Worm (Caenorhabditis elegans): ENCODE results near the gene C17F4.12.

Gene C17F4.12

DNA sequence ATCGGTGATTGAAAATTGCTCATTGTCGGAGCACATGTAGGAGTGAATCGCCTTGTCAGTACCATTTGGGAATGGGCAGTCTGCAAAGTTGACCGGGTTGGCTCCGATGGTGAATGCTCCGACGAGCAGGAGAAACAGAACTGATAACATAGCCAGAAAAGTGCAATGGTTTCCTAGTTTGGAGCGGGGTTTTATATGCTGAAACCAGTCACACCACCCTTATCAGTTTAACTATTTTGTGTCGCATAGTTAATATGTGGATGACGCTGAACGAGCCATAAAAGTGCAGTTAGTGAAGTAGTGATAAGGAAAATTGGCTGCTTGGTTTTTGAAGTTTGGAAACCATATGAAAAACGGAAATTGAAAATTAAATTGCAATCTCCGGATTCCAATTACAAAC, 1.9 kb upstream of the C17F4.12 start, which contains the start of gene C17F4.7 (continued):
- TF ChIP-seq fkh-3 (tag; optimal IDR thresholded peaks at IDR 0.05) = no peak
- no peak for TF ChIP-seq dpl-1 (GFP tag; optimal IDR thresholded peaks at IDR 0.05)
- no peak for TF ChIP-seq egrh-3 (GFP tag; IDR thresholded peaks at IDR 0.05)
- TF ChIP-seq aptf-3 (GFP tag; IDR thresholded peaks at IDR 0.05) = no peak
- TF ChIP-seq ZK185.1 (tag; optimal IDR thresholded peaks at IDR 0.05; ENCODE audit: poor library complexity, severe bottlenecking) = no peak
- no peak for TF ChIP-seq F37B4.10 (GFP tag; IDR thresholded peaks at IDR 0.05)
- no peak for TF ChIP-seq hlh-26 (GFP tag; conservative IDR thresholded peaks at IDR 0.05)
- no peak for TF ChIP-seq cebp-1 (GFP tag; IDR thresholded peaks at IDR 0.05)
- peak; percentile 14 for TF ChIP-seq cebp-1 (tag; optimal IDR thresholded peaks at IDR 0.05)
- TF ChIP-seq ets-4 (GFP tag; optimal IDR thresholded peaks at IDR 0.05) = peak; percentile 51
- no peak for TF ChIP-seq ztf-28 (GFP tag; IDR thresholded peaks at IDR 0.05)
- TF ChIP-seq T07F8.4 (tag; optimal IDR thresholded peaks at IDR 0.05) = no peak
- TF ChIP-seq rec-8 (tag; optimal IDR thresholded peaks at IDR 0.05) = no peak
- TF ChIP-seq ama-1 (optimal IDR thresholded peaks at IDR 0.05) = no peak
- no peak for TF ChIP-seq ama-1 (GFP tag; optimal IDR thresholded peaks at IDR 0.05)
- no peak for TF ChIP-seq mes-4 (tag; optimal IDR thresholded peaks at IDR 0.05)
- no peak for TF ChIP-seq nhr-179 (tag; optimal IDR thresholded peaks at IDR 0.05)
- no peak for TF ChIP-seq F52B5.7 (tag; optimal IDR thresholded peaks at IDR 0.05)
- no peak for TF ChIP-seq snpc-4 (GFP tag; optimal IDR thresholded peaks at IDR 0.05)
- no peak for TF ChIP-seq snpc-4 (tag; optimal IDR thresholded peaks at IDR 0.05)
- no peak for TF ChIP-seq ztf-6 (GFP tag; IDR thresholded peaks at IDR 0.05)
- TF ChIP-seq lin-26 (GFP tag; IDR thresholded peaks at IDR 0.05) = no peak
- peak; percentile 50 for TF ChIP-seq atf-7 (tag; optimal IDR thresholded peaks at IDR 0.05)
- no peak for TF ChIP-seq efl-1 (GFP tag; optimal IDR thresholded peaks at IDR 0.05)
- TF ChIP-seq egl-18 (GFP tag; IDR thresholded peaks at IDR 0.05) = no peak
- no peak for TF ChIP-seq madf-6 (GFP tag; IDR thresholded peaks at IDR 0.05)
- no peak for TF ChIP-seq ekl-4 (GFP tag; IDR thresholded peaks at IDR 0.05)
- TF ChIP-seq xnd-1 (tag; optimal IDR thresholded peaks at IDR 0.05) = no peak
- TF ChIP-seq B0019.2 (GFP tag; conservative IDR thresholded peaks at IDR 0.05) = no peak
- 0 out of 2 replicates have a peak, but pooled peaks have one; percentile 16 for TF ChIP-seq B0336.3 (GFP tag; IDR thresholded peaks at IDR 0.05)
- TF ChIP-seq hrde-1 (tag; optimal IDR thresholded peaks at IDR 0.05; ENCODE audit: borderline replicate concordance) = no peak
- TF ChIP-seq lin-54 (GFP tag; optimal IDR thresholded peaks at IDR 0.05) = no peak
- TF ChIP-seq B0261.1 (tag; optimal IDR thresholded peaks at IDR 0.05) = no peak
- no peak for TF ChIP-seq zfh-2 (GFP tag; conservative IDR thresholded peaks at IDR 0.05)
- TF ChIP-seq ztf-18 (tag; optimal IDR thresholded peaks at IDR 0.05) = no peak
- TF ChIP-seq C06A6.2 (GFP tag; conservative IDR thresholded peaks at IDR 0.05) = no peak
- no peak for TF ChIP-seq sdz-38 (tag; optimal IDR thresholded peaks at IDR 0.05)
- no peak for TF ChIP-seq ceh-27 (GFP tag; optimal IDR thresholded peaks at IDR 0.05)
- TF ChIP-seq F39B2.1 (GFP tag; IDR thresholded peaks at IDR 0.05) = no peak
- TF ChIP-seq madf-10 (tag; optimal IDR thresholded peaks at IDR 0.05) = peak; percentile 11
- no peak for TF ChIP-seq attf-3 (GFP tag; conservative IDR thresholded peaks at IDR 0.05)
- TF ChIP-seq let-607 (tag; optimal IDR thresholded peaks at IDR 0.05) = no peak
- no peak for TF ChIP-seq aptf-2 (GFP tag; conservative IDR thresholded peaks at IDR 0.05)
- TF ChIP-seq F55B11.4 (tag; optimal IDR thresholded peaks at IDR 0.05; ENCODE audit: borderline replicate concordance, insufficient read depth) = no peak
- TF ChIP-seq Y53F4B.3 (GFP tag; IDR thresholded peaks at IDR 0.05) = no peak
- no peak for TF ChIP-seq attf-6 (GFP tag; IDR thresholded peaks at IDR 0.05)
